Worm (Caenorhabditis elegans) whole organism, L4/young adult: ENCODE data around the gene F53C3.3.

Experiments used
- W03F9.2 ChIP-seq: fragments of 150-350 bp; optimal IDR thresholded peaks from 2 replicates; lab custom pipeline; 2014; ENCODE audit warnings: missing biosample characterization, missing genetic modification characterization
- dao-5 ChIP-seq: sonication (generic microtip); optimal IDR thresholded peaks from 2 replicates; lab custom pipeline; 2016; ENCODE audit warnings: missing genotype, missing genetic modification characterization, moderate library complexity, missing compliant biosample characterization
- him-1 ChIP-seq: sonication (generic microtip); optimal IDR thresholded peaks from 2 replicates; lab custom pipeline; 2016; ENCODE audit warnings: missing genotype, missing genetic modification reagents, missing genetic modification characterization, missing compliant biosample characterization

ce11 chrII:3952967-3953366 is 50.3 kb downstream of the F53C3.3 start:
- TF ChIP-seq dao-5: no peak
- no peak for TF ChIP-seq him-1 (tag; lab: Kevin White, UChicago)
- TF ChIP-seq W03F9.2 (tag; lab: Kevin White, UChicago): no peak
